Comparison of ENCODE assay signal across 1 fruit fly cellular context in genomic region chr2L:12365964-12366482, dm6.
A peak's percentile ranks its signal among the peaks of the same experiment; 100 is the strongest.
TF ChIP-seq lines count a peak whose summit lies in the region.

No protein-coding gene starts in this region.

TF ChIP-seq in whole organism, embryonic, 481 proteins besides CTCF, POLR2A, EP300 and RAD21 (continued from another document and continues in another):
- TF ChIP-seq CG10267 (tag; optimal IDR thresholded peaks at IDR 0.05; lab: Kevin White, UChicago) (peak; percentile 1), Ets97D (GFP tag; optimal IDR thresholded peaks at IDR 0.05; lab: Kevin White, UChicago) (no peak), CG9609 (GFP tag; optimal IDR thresholded peaks at IDR 0.05; lab: Kevin White, UChicago) (no peak), gsb-n (tag; optimal IDR thresholded peaks at IDR 0.05; lab: Kevin White, UChicago) (peak; percentile 98), Mrtf (GFP tag; IDR thresholded peaks at IDR 0.05; lab: Robert Waterston, UW) (no peak), Elba2 (GFP tag; optimal IDR thresholded peaks at IDR 0.05; lab: Kevin White, UChicago) (peak; percentile 2), Six4 (GFP tag; optimal IDR thresholded peaks at IDR 0.05; lab: Kevin White, UChicago) (no peak), vnd (GFP tag; IDR thresholded peaks at IDR 0.05; lab: Robert Waterston, UW; ENCODE audit: partially characterized antibody) (no peak), CG18619 (GFP tag; optimal IDR thresholded peaks at IDR 0.05; lab: Kevin White, UChicago) (peak; percentile 25), Ptx1 (GFP tag; IDR thresholded peaks at IDR 0.05; lab: Robert Waterston, UW) (no peak), CG10462 (GFP tag; optimal IDR thresholded peaks at IDR 0.05; lab: Kevin White, UChicago) (no peak), oc (tag; optimal IDR thresholded peaks at IDR 0.05; lab: Kevin White, UChicago) (peak; percentile 65), klu (GFP tag; IDR thresholded peaks at IDR 0.05; lab: Robert Waterston, UW) (no peak), fd3F (GFP tag; optimal IDR thresholded peaks at IDR 0.05; lab: Kevin White, UChicago) (no peak), CG2889 (GFP tag; IDR thresholded peaks at IDR 0.05; lab: Robert Waterston, UW) (no peak), Fer2 (tag; optimal IDR thresholded peaks at IDR 0.05; lab: Kevin White, UChicago) (no peak), ato (GFP tag; IDR thresholded peaks at IDR 0.05; lab: Robert Waterston, UW; ENCODE audit: partially characterized antibody) (no peak), Dfd (GFP tag; optimal IDR thresholded peaks at IDR 0.05; lab: Kevin White, UChicago) (no peak), CG17361 (GFP tag; IDR thresholded peaks at IDR 0.05; lab: Robert Waterston, UW) (no peak), ranshi (GFP tag; IDR thresholded peaks at IDR 0.05; lab: Robert Waterston, UW) (no peak), H15 (GFP tag; IDR thresholded peaks at IDR 0.05; lab: Robert Waterston, UW) (no peak), CG16815 (GFP tag; optimal IDR thresholded peaks at IDR 0.05; lab: Kevin White, UChicago) (no peak), CG14667 (GFP tag; IDR thresholded peaks at IDR 0.05; lab: Robert Waterston, UW) (no peak), CG8359 (GFP tag; optimal IDR thresholded peaks at IDR 0.05; lab: Kevin White, UChicago; ENCODE audit: borderline replicate concordance) (peak; percentile 12), salm (tag; optimal IDR thresholded peaks at IDR 0.05; lab: Kevin White, UChicago) (peak; percentile 55), Hr51 (GFP tag; optimal IDR thresholded peaks at IDR 0.05; lab: Kevin White, UChicago) (no peak), CG5245 (GFP tag; optimal IDR thresholded peaks at IDR 0.05; lab: Kevin White, UChicago) (no peak), Rx (GFP tag; IDR thresholded peaks at IDR 0.05; lab: Robert Waterston, UW) (no peak), CG10321 (GFP tag; IDR thresholded peaks at IDR 0.05; lab: Robert Waterston, UW) (peak; percentile 46; the same call in 1 of the 2 replicates), CG11093 (GFP tag; IDR thresholded peaks at IDR 0.05; lab: Robert Waterston, UW) (no peak), Dref (GFP tag; IDR thresholded peaks at IDR 0.05; lab: Robert Waterston, UW) (no peak; the same call in 1 of the 2 replicates), Lpt (GFP tag; optimal IDR thresholded peaks at IDR 0.05; lab: Kevin White, UChicago) (no peak), ken (GFP tag; IDR thresholded peaks at IDR 0.05; lab: Robert Waterston, UW) (no peak), bbx (GFP tag; IDR thresholded peaks at IDR 0.05; lab: Robert Waterston, UW; ENCODE audit: partially characterized antibody) (0 out of 2 replicates have a peak, but pooled peaks have one; percentile 39), gfzf (GFP tag; optimal IDR thresholded peaks at IDR 0.05; lab: Kevin White, UChicago) (no peak), sc (optimal IDR thresholded peaks at IDR 0.05; lab: Kevin White, UChicago) (no peak), sc (GFP tag; optimal IDR thresholded peaks at IDR 0.05; lab: Kevin White, UChicago) (no peak), cas (GFP tag; IDR thresholded peaks at IDR 0.05; lab: Robert Waterston, UW) (no peak), CG2875 (GFP tag; optimal IDR thresholded peaks at IDR 0.05; lab: Kevin White, UChicago) (peak; percentile 1), Chrac-16 (GFP tag; optimal IDR thresholded peaks at IDR 0.05; lab: Kevin White, UChicago) (no peak), Mad (GFP tag; optimal IDR thresholded peaks at IDR 0.05; lab: Kevin White, UChicago) (no peak), HLH3B (GFP tag; IDR thresholded peaks at IDR 0.05; lab: Robert Waterston, UW) (peak; percentile 36; the same call in 1 of the 2 replicates), otp (GFP tag; IDR thresholded peaks at IDR 0.05; lab: Robert Waterston, UW) (peak; percentile 68; the same call in 2 of the 3 replicates), GATAe (GFP tag; conservative IDR thresholded peaks at IDR 0.05; lab: Robert Waterston, UW) (no peak), CkIIα-i1 (GFP tag; IDR thresholded peaks at IDR 0.05; lab: Robert Waterston, UW) (no peak), Hey (tag; optimal IDR thresholded peaks at IDR 0.05; lab: Kevin White, UChicago) (no peak), CG9932 (GFP tag; IDR thresholded peaks at IDR 0.05; lab: Robert Waterston, UW) (no peak), Lim3 (GFP tag; IDR thresholded peaks at IDR 0.05; lab: Robert Waterston, UW) (no peak), CG17385 (GFP tag; optimal IDR thresholded peaks at IDR 0.05; lab: Kevin White, UChicago) (peak; percentile 41), ATbp (GFP tag; optimal IDR thresholded peaks at IDR 0.05; lab: Kevin White, UChicago) (peak; percentile 68), CG6683 (GFP tag; optimal IDR thresholded peaks at IDR 0.05; lab: Kevin White, UChicago) (peak; percentile 22), pzg (GFP tag; optimal IDR thresholded peaks at IDR 0.05; lab: Kevin White, UChicago) (no peak), CG13624 (GFP tag; optimal IDR thresholded peaks at IDR 0.05; lab: Kevin White, UChicago) (no peak), luna (GFP tag; optimal IDR thresholded peaks at IDR 0.05; lab: Kevin White, UChicago) (no peak), sob (GFP tag; IDR thresholded peaks at IDR 0.05; lab: Robert Waterston, UW) (0 out of 2 replicates have a peak, but pooled peaks have one; percentile 16), Gsc (GFP tag; IDR thresholded peaks at IDR 0.05; lab: Robert Waterston, UW) (no peak), CG16779 (GFP tag; IDR thresholded peaks at IDR 0.05; lab: Robert Waterston, UW) (no peak), CG17612 (GFP tag; IDR thresholded peaks at IDR 0.05; lab: Robert Waterston, UW) (no peak), CG18011 (GFP tag; optimal IDR thresholded peaks at IDR 0.05; lab: Kevin White, UChicago) (peak; percentile 48), CG4730 (GFP tag; IDR thresholded peaks at IDR 0.05; lab: Robert Waterston, UW) (no peak), D19A (tag; optimal IDR thresholded peaks at IDR 0.05; lab: Kevin White, UChicago) (peak; percentile 31), Hmr (GFP tag; optimal IDR thresholded peaks at IDR 0.05; lab: Kevin White, UChicago) (peak; percentile 36), aop (GFP tag; IDR thresholded peaks at IDR 0.05; lab: Robert Waterston, UW) (no peak), crp (GFP tag; optimal IDR thresholded peaks at IDR 0.05; lab: Kevin White, UChicago) (peak in 1 of 2 experiments; percentile 83), Oaz (GFP tag; IDR thresholded peaks at IDR 0.05; lab: Robert Waterston, UW) (no peak), phol (tag; optimal IDR thresholded peaks at IDR 0.05; lab: Kevin White, UChicago) (no peak), hth (optimal IDR thresholded peaks at IDR 0.05; lab: Kevin White, UChicago) (no peak), CG13775 (GFP tag; optimal IDR thresholded peaks at IDR 0.05; lab: Kevin White, UChicago) (no peak), gt (GFP tag; IDR thresholded peaks at IDR 0.05; lab: Robert Waterston, UW) (no peak), pfk (GFP tag; optimal IDR thresholded peaks at IDR 0.05; lab: Kevin White, UChicago) (peak; percentile 30), kni (GFP tag; optimal IDR thresholded peaks at IDR 0.05; lab: Kevin White, UChicago) (peak; percentile 86), CG1603 (tag; optimal IDR thresholded peaks at IDR 0.05; lab: Kevin White, UChicago) (peak; percentile 42), CG4328 (GFP tag; optimal IDR thresholded peaks at IDR 0.05; lab: Kevin White, UChicago) (peak; percentile 40), Myb (GFP tag; optimal IDR thresholded peaks at IDR 0.05; lab: Kevin White, UChicago) (no peak), CG2120 (GFP tag; optimal IDR thresholded peaks at IDR 0.05; lab: Kevin White, UChicago) (peak; percentile 8), nmo (GFP tag; optimal IDR thresholded peaks at IDR 0.05; lab: Kevin White, UChicago) (peak; percentile 18), vfl (GFP tag; optimal IDR thresholded peaks at IDR 0.05; lab: Kevin White, UChicago) (no peak), zf30C (GFP tag; optimal IDR thresholded peaks at IDR 0.05; lab: Kevin White, UChicago) (no peak), run (tag; optimal IDR thresholded peaks at IDR 0.05; lab: Kevin White, UChicago) (peak; percentile 22), Bdp1 (GFP tag; optimal IDR thresholded peaks at IDR 0.05; lab: Kevin White, UChicago) (no peak), CG8478 (optimal IDR thresholded peaks at IDR 0.05; lab: Kevin White, UChicago) (no peak), CG6791 (GFP tag; IDR thresholded peaks at IDR 0.05; lab: Robert Waterston, UW; ENCODE audit: partially characterized antibody) (0 out of 3 replicates have a peak, but pooled peaks have one; percentile 10), CG12104 (GFP tag; optimal IDR thresholded peaks at IDR 0.05; lab: Kevin White, UChicago) (no peak), Kr (GFP tag; optimal IDR thresholded peaks at IDR 0.05; lab: Kevin White, UChicago) (peak; percentile 17), PHDP (tag; optimal IDR thresholded peaks at IDR 0.05; lab: Kevin White, UChicago) (peak; percentile 45), CG6654 (GFP tag; optimal IDR thresholded peaks at IDR 0.05; lab: Kevin White, UChicago) (no peak), corto (GFP tag; optimal IDR thresholded peaks at IDR 0.05; lab: Kevin White, UChicago) (no peak), nerfin-2 (GFP tag; IDR thresholded peaks at IDR 0.05; lab: Robert Waterston, UW; ENCODE audit: partially characterized antibody) (no peak), amos (GFP tag; IDR thresholded peaks at IDR 0.05; lab: Robert Waterston, UW; ENCODE audit: partially characterized antibody) (no peak), Asciz (GFP tag; optimal IDR thresholded peaks at IDR 0.05; lab: Kevin White, UChicago) (peak; percentile 27), dan (GFP tag; IDR thresholded peaks at IDR 0.05; lab: Robert Waterston, UW) (no peak), CG32532 (GFP tag; IDR thresholded peaks at IDR 0.05; lab: Robert Waterston, UW) (peak; percentile 27; the same call in 1 of the 2 replicates), CG33213 (GFP tag; optimal IDR thresholded peaks at IDR 0.05; lab: Kevin White, UChicago) (no peak), cwo (GFP tag; optimal IDR thresholded peaks at IDR 0.05; lab: Kevin White, UChicago) (peak; percentile 33), Ada2b (GFP tag; IDR thresholded peaks at IDR 0.05; lab: Robert Waterston, UW) (no peak), Meics (GFP tag; optimal IDR thresholded peaks at IDR 0.05; lab: Kevin White, UChicago) (no peak), unpg (GFP tag; optimal IDR thresholded peaks at IDR 0.05; lab: Kevin White, UChicago) (peak; percentile 35), row (GFP tag; IDR thresholded peaks at IDR 0.05; lab: Robert Waterston, UW) (no peak; the same call in 2 of the 3 replicates), tll (GFP tag; optimal IDR thresholded peaks at IDR 0.05; lab: Kevin White, UChicago) (peak in 1 of 2 experiments; percentile 8), peb (GFP tag; IDR thresholded peaks at IDR 0.05; lab: Robert Waterston, UW) (no peak), gcm2 (GFP tag; optimal IDR thresholded peaks at IDR 0.05; lab: Kevin White, UChicago) (no peak), CG3995 (GFP tag; optimal IDR thresholded peaks at IDR 0.05; lab: Kevin White, UChicago) (no peak), CG10543 (GFP tag; optimal IDR thresholded peaks at IDR 0.05; lab: Kevin White, UChicago) (peak; percentile 68), Optix (GFP tag; IDR thresholded peaks at IDR 0.05; lab: Robert Waterston, UW) (no peak), insv (GFP tag; optimal IDR thresholded peaks at IDR 0.05; lab: Kevin White, UChicago) (no peak), C15 (GFP tag; IDR thresholded peaks at IDR 0.05; lab: Robert Waterston, UW) (no peak), chm (GFP tag; IDR thresholded peaks at IDR 0.05; lab: Robert Waterston, UW) (peak; percentile 49; the same call in 1 of the 2 replicates), chif (GFP tag; optimal IDR thresholded peaks at IDR 0.05; lab: Kevin White, UChicago) (no peak), Atf-2 (GFP tag; optimal IDR thresholded peaks at IDR 0.05; lab: Kevin White, UChicago) (no peak), CG8765 (GFP tag; IDR thresholded peaks at IDR 0.05; lab: Robert Waterston, UW) (no peak), crol (GFP tag; IDR thresholded peaks at IDR 0.05; lab: Robert Waterston, UW) (peak; percentile 31; the same call in 1 of the 2 replicates), CG11504 (tag; optimal IDR thresholded peaks at IDR 0.05; lab: Kevin White, UChicago) (peak; percentile 42), HLH4C (GFP tag; IDR thresholded peaks at IDR 0.05; lab: Robert Waterston, UW; ENCODE audit: partially characterized antibody) (no peak), Pdp1 (GFP tag; optimal IDR thresholded peaks at IDR 0.05; lab: Kevin White, UChicago) (peak in 1 of 2 experiments; percentile 10), HmgD (GFP tag; optimal IDR thresholded peaks at IDR 0.05; lab: Kevin White, UChicago) (no peak), sens-2 (GFP tag; IDR thresholded peaks at IDR 0.05; lab: Robert Waterston, UW) (no peak), nom (GFP tag; optimal IDR thresholded peaks at IDR 0.05; lab: Kevin White, UChicago) (no peak), pros (GFP tag; optimal IDR thresholded peaks at IDR 0.05; lab: Kevin White, UChicago) (no peak), CG10274 (GFP tag; optimal IDR thresholded peaks at IDR 0.05; lab: Kevin White, UChicago) (no peak), gsb (GFP tag; IDR thresholded peaks at IDR 0.05; lab: Robert Waterston, UW) (no peak), lola (GFP tag; optimal IDR thresholded peaks at IDR 0.05; lab: Kevin White, UChicago) (no peak), Side (GFP tag; optimal IDR thresholded peaks at IDR 0.05; lab: Kevin White, UChicago) (peak; percentile 10), HHEX (GFP tag; optimal IDR thresholded peaks at IDR 0.05; lab: Kevin White, UChicago) (peak; percentile 47), Fer1 (GFP tag; optimal IDR thresholded peaks at IDR 0.05; lab: Kevin White, UChicago) (peak; percentile 63), stc (GFP tag; IDR thresholded peaks at IDR 0.05; lab: Robert Waterston, UW) (0 out of 2 replicates have a peak, but pooled peaks have one; percentile 5), CG7987 (GFP tag; optimal IDR thresholded peaks at IDR 0.05; lab: Kevin White, UChicago) (peak; percentile 38), CG16813 (GFP tag; IDR thresholded peaks at IDR 0.05; lab: Robert Waterston, UW; ENCODE audit: partially characterized antibody) (no peak), tx (GFP tag; optimal IDR thresholded peaks at IDR 0.05; lab: Kevin White, UChicago) (no peak), Dad (GFP tag; optimal IDR thresholded peaks at IDR 0.05; lab: Kevin White, UChicago) (no peak), CG12155 (GFP tag; optimal IDR thresholded peaks at IDR 0.05; lab: Kevin White, UChicago) (no peak), tap (tag; optimal IDR thresholded peaks at IDR 0.05; lab: Kevin White, UChicago) (peak; percentile 29), exex (tag; optimal IDR thresholded peaks at IDR 0.05; lab: Kevin White, UChicago) (peak; percentile 65), hkb (optimal IDR thresholded peaks at IDR 0.05; lab: Kevin White, UChicago) (no peak), hkb (GFP tag; IDR thresholded peaks at IDR 0.05; lab: Robert Waterston, UW) (peak; percentile 50; the same call in 1 of the 2 replicates)
